Worm (Caenorhabditis elegans) whole organism, L2 larva: Measurements from ENCODE around the gene exc-6.
"Not testable (repeated sequence)": the region's sequence is repeated elsewhere in the genome, so short reads cannot be mapped to it uniquely, and the experiment has no call there.

Experiments used
- C34F6.9 ChIP-seq: fragments of 150-350 bp; optimal IDR thresholded peaks from 2 replicates; lab custom pipeline; 2014; ENCODE audit warnings: missing biosample characterization, missing genetic modification characterization
- F13H6.1 ChIP-seq: sonication (generic microtip); optimal IDR thresholded peaks from 2 replicates; lab custom pipeline; 2016; ENCODE audit warnings: missing genetic modification characterization, missing compliant biosample characterization
- R02D3.7 ChIP-seq: fragments of 150-350 bp; optimal IDR thresholded peaks from 2 replicates; lab custom pipeline; 2014; ENCODE audit warnings: missing biosample characterization, missing genetic modification characterization
- Y55F3AM.14 ChIP-seq: fragments of 200-800 bp; sonication (Bioruptor generic); optimal IDR thresholded peaks from 2 replicates; lab custom pipeline; 2018; ENCODE audit warnings: mild to moderate bottlenecking, missing genetic modification characterization, missing compliant biosample characterization
- ZK546.5 ChIP-seq: sonication (generic microtip); optimal IDR thresholded peaks from 2 replicates; lab custom pipeline; 2017; ENCODE audit warnings: missing biosample characterization, missing genetic modification characterization
- aly-2 ChIP-seq: fragments of 150-350 bp; optimal IDR thresholded peaks from 2 replicates; lab custom pipeline; 2014; ENCODE audit warnings: missing biosample characterization, missing genetic modification characterization
- ama-1 ChIP-seq: fragments of 150-350 bp; optimal IDR thresholded peaks from 2 replicates; lab custom pipeline; 2018; ENCODE audit warnings: inconsistent platforms
- blmp-1 ChIP-seq: sonication (generic microtip); optimal IDR thresholded peaks from 2 replicates; lab custom pipeline; 2017; ENCODE audit warnings: missing genetic modification characterization, mild to moderate bottlenecking, missing compliant biosample characterization, antibody characterized with exemption, moderate library complexity; ENCODE audit not compliant: insufficient read depth
- ceh-16 ChIP-seq: fragments of 150-350 bp; optimal IDR thresholded peaks from 2 replicates; lab custom pipeline; 2014; ENCODE audit warnings: missing biosample characterization, missing genetic modification characterization
- ceh-82 ChIP-seq: fragments of 150-350 bp; optimal IDR thresholded peaks from 2 replicates; lab custom pipeline; 2014; ENCODE audit warnings: missing biosample characterization, missing genetic modification characterization
- crh-2 ChIP-seq: sonication (generic microtip); optimal IDR thresholded peaks from 2 replicates; lab custom pipeline; 2017; ENCODE audit warnings: missing biosample characterization, missing genetic modification characterization
- dmd-4 ChIP-seq: sonication (generic microtip); optimal IDR thresholded peaks from 2 replicates; lab custom pipeline; 2017; ENCODE audit warnings: missing biosample characterization, missing genetic modification characterization
- egl-27 ChIP-seq: sonication (generic microtip); optimal IDR thresholded peaks from 3 replicates; lab custom pipeline; 2017; ENCODE audit warnings: missing biosample characterization, missing genetic modification reagents, missing genetic modification characterization
- elt-1 ChIP-seq: fragments of 150-350 bp; optimal IDR thresholded peaks from 2 replicates; lab custom pipeline; 2014; ENCODE audit warnings: missing biosample characterization, missing genetic modification characterization
- elt-3 ChIP-seq: sonication (generic microtip); optimal IDR thresholded peaks from 2 replicates; lab custom pipeline; 2017; ENCODE audit warnings: missing biosample characterization, missing genetic modification characterization
- fos-1 ChIP-seq: fragments of 150-350 bp; optimal IDR thresholded peaks from 2 replicates; lab custom pipeline; 2014; ENCODE audit warnings: missing biosample characterization, missing genetic modification characterization
- gmeb-1 ChIP-seq: fragments of 150-350 bp; optimal IDR thresholded peaks from 2 replicates; lab custom pipeline; 2014; ENCODE audit warnings: missing biosample characterization, missing genetic modification characterization
- lin-11 ChIP-seq: fragments of 150-350 bp; sonication (generic microtip); optimal IDR thresholded peaks from 2 replicates; lab custom pipeline; 2014; ENCODE audit warnings: missing biosample characterization, missing genetic modification characterization, inconsistent platforms, mixed read lengths
- lin-13 ChIP-seq: fragments of 150-350 bp; optimal IDR thresholded peaks from 2 replicates; lab custom pipeline; 2014; ENCODE audit warnings: missing biosample characterization, missing genetic modification reagents, missing genetic modification characterization
- lin-39 ChIP-seq: fragments of 150-350 bp; optimal IDR thresholded peaks from 2 replicates; lab custom pipeline; 2014; ENCODE audit warnings: missing biosample characterization, missing genetic modification reagents, missing genetic modification characterization
- lsy-2 ChIP-seq, 2 experiments: fragments of 150-350 bp in 1 of 2; sonication (generic microtip) in 1 of 2; optimal IDR thresholded peaks; 2 replicates each; lab custom pipeline; 2014 to 2017; ENCODE audit warnings: missing biosample characterization in 2 of 2, missing genetic modification characterization in 2 of 2
- mab-5 ChIP-seq: fragments of 150-350 bp; optimal IDR thresholded peaks from 2 replicates; lab custom pipeline; 2014; ENCODE audit warnings: missing biosample characterization, missing genetic modification characterization
- mbf-1 ChIP-seq: sonication (generic microtip); optimal IDR thresholded peaks from 2 replicates; lab custom pipeline; 2017; ENCODE audit warnings: missing biosample characterization, missing genetic modification characterization
- mdl-1 ChIP-seq, 2 experiments: fragments of 150-350 bp in 1 of 2; sonication (generic microtip) in 1 of 2; optimal IDR thresholded peaks; 2 replicates each; lab custom pipeline; 2017; ENCODE audit warnings: missing biosample characterization in 2 of 2, missing genetic modification characterization in 2 of 2
- nhr-10 ChIP-seq: sonication (generic microtip); optimal IDR thresholded peaks from 2 replicates; lab custom pipeline; 2017; ENCODE audit warnings: missing biosample characterization, missing genetic modification characterization
- nhr-12 ChIP-seq: fragments of 150-350 bp; optimal IDR thresholded peaks from 2 replicates; lab custom pipeline; 2014; ENCODE audit warnings: missing biosample characterization, missing genetic modification characterization
- nhr-129 ChIP-seq: fragments of 150-350 bp; optimal IDR thresholded peaks from 2 replicates; lab custom pipeline; 2014; ENCODE audit warnings: missing biosample characterization, missing genetic modification characterization
- nhr-21 ChIP-seq: fragments of 150-350 bp; optimal IDR thresholded peaks from 2 replicates; lab custom pipeline; 2014; ENCODE audit warnings: missing biosample characterization, missing genetic modification characterization
- nhr-23 ChIP-seq: fragments of 150-350 bp; optimal IDR thresholded peaks from 2 replicates; lab custom pipeline; 2014; ENCODE audit warnings: missing biosample characterization, missing genetic modification reagents, missing genetic modification characterization
- nhr-237 ChIP-seq: fragments of 150-350 bp; optimal IDR thresholded peaks from 2 replicates; lab custom pipeline; 2014; ENCODE audit warnings: missing biosample characterization, missing genetic modification characterization
- nhr-25 ChIP-seq: fragments of 150-350 bp; sonication (generic microtip); optimal IDR thresholded peaks from 3 replicates; lab custom pipeline; 2014; ENCODE audit warnings: missing biosample characterization, missing genetic modification characterization
- nhr-6 ChIP-seq: fragments of 150-350 bp; optimal IDR thresholded peaks from 2 replicates; lab custom pipeline; 2014; ENCODE audit warnings: missing biosample characterization, missing genetic modification characterization
- nhr-77 ChIP-seq: fragments of 150-350 bp; optimal IDR thresholded peaks from 2 replicates; lab custom pipeline; 2014; ENCODE audit warnings: missing biosample characterization, missing genetic modification characterization
- peb-1 ChIP-seq: fragments of 150-350 bp; optimal IDR thresholded peaks from 2 replicates; lab custom pipeline; 2014; ENCODE audit warnings: missing biosample characterization, missing genetic modification characterization
- sem-4 ChIP-seq: fragments of 150-350 bp; optimal IDR thresholded peaks from 2 replicates; lab custom pipeline; 2014; ENCODE audit warnings: missing biosample characterization, missing genetic modification reagents, missing genetic modification characterization
- skn-1 ChIP-seq: sonication (generic microtip); optimal IDR thresholded peaks from 2 replicates; lab custom pipeline; 2017; ENCODE audit warnings: missing biosample characterization, missing genetic modification characterization
- sma-3 ChIP-seq: sonication (generic microtip); optimal IDR thresholded peaks from 2 replicates; lab custom pipeline; 2016; ENCODE audit warnings: missing genetic modification reagents, missing genetic modification characterization, missing compliant biosample characterization
- sma-9 ChIP-seq, 2 experiments: fragments of 150-350 bp in 1 of 2; sonication (generic microtip) in 1 of 2; optimal IDR thresholded peaks; 2 replicates each; lab custom pipeline; 2014 to 2016; ENCODE audit warnings: missing genetic modification characterization in 2 of 2, mild to moderate bottlenecking in 1 of 2, missing biosample characterization in 1 of 2, missing compliant biosample characterization in 1 of 2, missing genetic modification reagents in 1 of 2, moderate library complexity in 1 of 2
- snpc-4 ChIP-seq: fragments of 150-350 bp; optimal IDR thresholded peaks from 2 replicates; lab custom pipeline; 2014; ENCODE audit warnings: missing biosample characterization, missing genetic modification characterization
- unc-39 ChIP-seq: fragments of 150-350 bp; optimal IDR thresholded peaks from 2 replicates; lab custom pipeline; 2014; ENCODE audit warnings: missing biosample characterization, missing genetic modification characterization
- unc-55 ChIP-seq: fragments of 150-350 bp; sonication (generic microtip); optimal IDR thresholded peaks from 3 replicates; lab custom pipeline; 2014; ENCODE audit warnings: missing biosample characterization, missing genetic modification reagents, missing genetic modification characterization
- unc-62 ChIP-seq: fragments of 150-350 bp; optimal IDR thresholded peaks from 2 replicates; lab custom pipeline; 2014; ENCODE audit warnings: missing biosample characterization, missing genetic modification reagents, missing genetic modification characterization
- zag-1 ChIP-seq: fragments of 150-350 bp; optimal IDR thresholded peaks from 2 replicates; lab custom pipeline; 2014; ENCODE audit warnings: missing biosample characterization, missing genetic modification characterization
- ztf-1 ChIP-seq: fragments of 200-800 bp; sonication (Bioruptor generic); conservative IDR thresholded peaks from 2 replicates; pipeline ENCODE4 v1.3.6; 2022; ENCODE audit warnings: missing genetic modification characterization, missing compliant biosample characterization
- ztf-11 ChIP-seq: sonication (generic microtip); optimal IDR thresholded peaks from 2 replicates; lab custom pipeline; 2017; ENCODE audit warnings: missing biosample characterization, missing genetic modification characterization

Gene exc-6

DNA sequence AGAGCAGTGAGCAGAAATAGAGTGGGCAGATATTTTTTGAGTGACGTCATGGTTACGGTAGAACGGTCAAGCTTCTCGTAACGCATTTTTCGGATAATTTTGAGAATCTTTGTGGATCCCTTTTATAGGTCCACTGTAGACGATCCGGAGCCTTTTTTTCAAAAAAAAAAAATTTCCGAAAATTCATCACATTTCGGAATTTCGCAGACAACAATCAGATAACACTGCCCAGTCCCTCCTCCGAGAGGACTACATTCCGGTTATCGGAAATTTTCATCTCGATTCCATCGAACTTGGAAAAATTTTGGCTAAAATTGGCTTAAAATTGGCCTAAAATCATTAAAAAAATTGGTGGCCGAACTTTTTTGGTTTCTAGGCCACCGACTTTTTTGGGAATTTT, 43.0 kb upstream of the exc-6 start, which contains the start of gene BE0003N10.6:
TSS of gene BE0003N10.6 (minus strand) at position 101 of the 400 bp plus-strand sequence.
- TF ChIP-seq lin-39 (no peak), F13H6.1 (tag; lab: Kevin White, UChicago) (no peak), ztf-1 (no peak), lsy-2 (tag; optimal IDR thresholded peaks at IDR 0.05; lab: Kevin White, UChicago) (no peak), nhr-21 (tag; lab: Kevin White, UChicago) (no peak), elt-1 (tag; lab: Kevin White, UChicago) (no peak), ZK546.5 (tag; lab: Kevin White, UChicago) (no peak), fos-1 (no peak), R02D3.7 (tag; lab: Kevin White, UChicago) (no peak), unc-55 (GFP tag; lab: Kevin White, UChicago) (no peak), sma-3 (GFP tag; lab: Kevin White, UChicago) (no peak), skn-1 (tag; lab: Kevin White, UChicago) (no peak), ztf-11 (tag; lab: Kevin White, UChicago) (no peak), sem-4 (tag; lab: Kevin White, UChicago) (no peak), ceh-82 (tag; lab: Kevin White, UChicago) (no peak)
- TF ChIP-seq, all 48 proteins: peak for 0

DNA sequence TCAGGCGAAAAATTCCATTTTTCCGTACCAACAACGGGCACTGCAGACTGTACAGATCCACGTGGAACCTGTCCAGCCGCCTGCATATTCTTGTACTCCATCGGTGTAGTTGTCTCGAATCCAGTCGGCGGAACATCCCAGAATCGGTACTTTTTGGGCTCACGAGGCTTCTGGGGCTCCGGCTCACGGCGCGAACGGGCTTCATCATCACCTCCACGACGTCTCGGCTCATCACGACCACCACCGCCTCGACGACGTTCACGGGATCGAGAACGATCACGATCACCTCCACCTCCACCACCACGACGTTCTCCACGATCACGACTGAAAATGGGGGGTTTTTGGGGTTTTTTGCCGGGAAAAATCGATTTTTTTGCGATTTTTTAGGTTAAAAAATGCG, 28.9 kb upstream of the exc-6 start:
- TF ChIP-seq lin-13 (no peak), unc-62 (no peak), aly-2 (tag; lab: Kevin White, UChicago) (no peak), mbf-1 (tag; lab: Kevin White, UChicago) (no peak), sma-9 (GFP tag; optimal IDR thresholded peaks at IDR 0.05; lab: Kevin White, UChicago) (no peak), sma-9 (tag; optimal IDR thresholded peaks at IDR 0.05; lab: Kevin White, UChicago) (no peak), nhr-237 (no peak), Y55F3AM.14 (GFP tag; lab: Kevin White, UChicago) (no peak), lin-11 (tag; lab: Kevin White, UChicago) (no peak), blmp-1 (tag; lab: Kevin White, UChicago) (no peak), mab-5 (tag; lab: Kevin White, UChicago) (no peak), zag-1 (tag; lab: Kevin White, UChicago) (no peak), ama-1 (lab: Kevin White, UChicago) (no peak), nhr-77 (tag; lab: Kevin White, UChicago) (no peak), ztf-11 (tag; lab: Kevin White, UChicago) (no peak), nhr-12 (tag; lab: Kevin White, UChicago) (no peak), F13H6.1 (tag; lab: Kevin White, UChicago) (no peak)

ce11 chrIII:1076383-1076782, 26.6 kb upstream of the exc-6 start, which contains the start of gene uaf-1:
Gene uaf-1 (minus strand): TSS chrIII:1076555.
- TF ChIP-seq C34F6.9; nhr-12 (tag; lab: Kevin White, UChicago); lin-39: not testable (repeated sequence)

DNA sequence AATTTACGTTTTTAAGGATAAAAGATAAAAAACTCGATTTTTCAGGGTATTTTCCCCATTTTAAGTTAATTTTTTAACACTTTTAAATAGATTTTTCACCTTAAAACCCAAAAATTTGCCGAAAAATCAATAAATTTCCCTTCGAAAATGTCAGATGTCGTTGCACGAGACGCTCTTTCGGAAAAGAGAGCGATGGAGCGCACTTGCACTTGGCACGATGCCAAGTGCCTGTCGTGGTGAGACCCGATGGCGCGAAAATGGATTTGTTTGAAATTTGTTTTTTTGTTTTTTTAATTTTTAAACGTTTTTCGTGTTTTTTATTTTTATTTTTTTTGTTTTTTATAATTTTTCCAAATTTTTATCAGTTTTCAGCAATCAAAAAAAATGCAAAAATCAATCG, 22.5 kb upstream of the exc-6 start, which contains the start of the genes rab-18 and kbp-4:
TSS of gene rab-18 (minus strand) at position 240 of the 400 bp plus-strand sequence.
TSS of gene kbp-4 (plus strand) at position 366 of the 400 bp plus-strand sequence.
- TF ChIP-seq ceh-82 (tag; lab: Kevin White, UChicago) = peak; percentile 77
- peak; percentile 95 for TF ChIP-seq nhr-21 (tag; lab: Kevin White, UChicago)
- no peak for TF ChIP-seq elt-1 (tag; lab: Kevin White, UChicago)
- TF ChIP-seq elt-3 (tag; lab: Kevin White, UChicago) = no peak
- TF ChIP-seq crh-2 (tag; lab: Kevin White, UChicago) = peak; percentile 98
- peak; percentile 99 for TF ChIP-seq C34F6.9
- TF ChIP-seq lin-11 (tag; lab: Kevin White, UChicago) = peak; percentile 94
- peak; percentile 90 for TF ChIP-seq sma-9 (GFP tag; optimal IDR thresholded peaks at IDR 0.05; lab: Kevin White, UChicago)
- no peak for TF ChIP-seq sma-9 (tag; optimal IDR thresholded peaks at IDR 0.05; lab: Kevin White, UChicago)
- no peak for TF ChIP-seq peb-1
- TF ChIP-seq nhr-10 (tag; lab: Kevin White, UChicago) = peak; percentile 32
- TF ChIP-seq nhr-12 (tag; lab: Kevin White, UChicago) = no peak
- TF ChIP-seq ZK546.5 (tag; lab: Kevin White, UChicago) = peak; percentile 64
- TF ChIP-seq blmp-1 (tag; lab: Kevin White, UChicago) = peak; percentile 75
- peak; percentile 92 for TF ChIP-seq nhr-6 (tag; lab: Kevin White, UChicago)
- TF ChIP-seq skn-1 (tag; lab: Kevin White, UChicago) = peak; percentile 80
- TF ChIP-seq nhr-77 (tag; lab: Kevin White, UChicago) = no peak
- peak; percentile 70 for TF ChIP-seq zag-1 (tag; lab: Kevin White, UChicago)
- TF ChIP-seq gmeb-1 = peak; percentile 98
- TF ChIP-seq nhr-25 (tag; lab: Kevin White, UChicago) = peak; percentile 92
- TF ChIP-seq mdl-1 (tag; optimal IDR thresholded peaks at IDR 0.05; lab: Kevin White, UChicago) = peak; percentile 74 to 90
- no peak for TF ChIP-seq nhr-23
- TF ChIP-seq ama-1 (lab: Kevin White, UChicago) = peak; percentile 77
- no peak for TF ChIP-seq unc-39 (tag; lab: Kevin White, UChicago)
- TF ChIP-seq dmd-4 (tag; lab: Kevin White, UChicago) = peak; percentile 22
- TF ChIP-seq egl-27 = peak; percentile 83
- TF ChIP-seq snpc-4 = peak; percentile 72
- no peak for TF ChIP-seq ztf-11 (tag; lab: Kevin White, UChicago)
- TF ChIP-seq ztf-1 = no peak
- peak; percentile 99 for TF ChIP-seq unc-55 (GFP tag; lab: Kevin White, UChicago)
- peak; percentile 66 for TF ChIP-seq nhr-237
- TF ChIP-seq fos-1 = peak; percentile 92
- peak; percentile 91 for TF ChIP-seq nhr-129 (tag; lab: Kevin White, UChicago)
- TF ChIP-seq ceh-16 (tag; lab: Kevin White, UChicago) = peak; percentile 81
